Worm (Caenorhabditis elegans): Measurements from ENCODE around the gene hcp-1.
"Not testable (repeated sequence)": the region's sequence is repeated elsewhere in the genome, so short reads cannot be mapped to it uniquely, and the experiment has no call there.

DNA sequence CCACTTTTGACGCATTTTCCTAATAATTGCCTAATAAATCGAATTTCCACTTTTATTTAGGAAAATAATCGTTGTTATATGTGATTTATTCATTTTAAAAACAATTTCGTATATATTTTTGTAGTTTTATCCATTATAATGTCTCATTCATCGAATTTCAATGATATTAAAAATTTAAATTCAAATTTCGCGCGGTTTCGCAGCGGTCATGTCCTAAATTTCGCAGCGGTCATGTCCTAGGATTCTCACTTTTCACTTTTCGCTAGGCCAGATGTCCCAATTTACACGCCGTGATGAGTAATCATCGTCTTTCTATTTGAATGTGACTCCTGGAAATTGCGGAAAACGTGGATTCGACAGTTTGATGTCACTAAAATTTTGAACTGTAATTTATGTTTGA lies 12.2 kb upstream of the hcp-1 start, which contains the start of gene ZK1055.4:
- not testable (repeated sequence) for TF ChIP-seq F49E8.2 (tag; optimal IDR thresholded peaks at IDR 0.05; ENCODE audit: borderline replicate concordance); nhr-77 (tag; optimal IDR thresholded peaks at IDR 0.05); zag-1 (tag; optimal IDR thresholded peaks at IDR 0.05); snpc-4 (tag; optimal IDR thresholded peaks at IDR 0.05); ama-1 (optimal IDR thresholded peaks at IDR 0.05); nhr-102 (tag; optimal IDR thresholded peaks at IDR 0.05); R02D3.7 (tag; optimal IDR thresholded peaks at IDR 0.05); nhr-76 (tag; optimal IDR thresholded peaks at IDR 0.05)

All from whole organism, L4 larva.